Worm (Caenorhabditis elegans) whole organism, L3 larva: ENCODE measurements around the gene zip-2.
A peak's percentile ranks its signal among the peaks of the same experiment; 100 is the strongest.

Source experiments
- ZK546.5 ChIP-seq: sonication (generic microtip); optimal IDR thresholded peaks from 2 replicates; lab custom pipeline; 2017; ENCODE audit warnings: missing biosample characterization, missing genetic modification characterization
- ceh-16 ChIP-seq: sonication (generic microtip); optimal IDR thresholded peaks from 2 replicates; lab custom pipeline; 2017; ENCODE audit warnings: missing biosample characterization, missing genetic modification characterization
- ceh-28 ChIP-seq: fragments of 150-350 bp; optimal IDR thresholded peaks from 2 replicates; lab custom pipeline; 2014; ENCODE audit warnings: missing biosample characterization, missing genetic modification reagents, missing genetic modification characterization
- ceh-9 ChIP-seq: sonication (generic microtip); optimal IDR thresholded peaks from 2 replicates; lab custom pipeline; 2018; ENCODE audit warnings: missing biosample characterization, missing genetic modification characterization
- daf-12 ChIP-seq: fragments of 150-350 bp; optimal IDR thresholded peaks from 2 replicates; lab custom pipeline; 2014; ENCODE audit warnings: missing biosample characterization, missing genetic modification reagents, missing genetic modification characterization
- egl-5 ChIP-seq: fragments of 150-350 bp; optimal IDR thresholded peaks from 2 replicates; lab custom pipeline; 2017; ENCODE audit warnings: missing biosample characterization, missing genetic modification reagents, missing genetic modification characterization, inconsistent platforms
- elt-1 ChIP-seq: fragments of 150-350 bp; optimal IDR thresholded peaks from 2 replicates; lab custom pipeline; 2014; ENCODE audit warnings: missing biosample characterization, missing genetic modification characterization
- elt-2 ChIP-seq: sonication (generic microtip); optimal IDR thresholded peaks from 2 replicates; lab custom pipeline; 2016; ENCODE audit warnings: missing genetic modification reagents, mild to moderate bottlenecking, missing genetic modification characterization, missing compliant biosample characterization
- elt-3 ChIP-seq, 3 experiments: fragments of 150-350 bp in 1 of 3; sonication (generic microtip) in 2 of 3; optimal IDR thresholded peaks; 2 replicates in 2 of 3; 4 replicates in 1 of 3; lab custom pipeline; 2014 to 2017; ENCODE audit warnings: missing biosample characterization in 3 of 3, missing genetic modification characterization in 3 of 3
- eor-1 ChIP-seq, 2 experiments: fragments of 150-350 bp; optimal IDR thresholded peaks; 2 replicates each; lab custom pipeline; 2014 to 2018; ENCODE audit warnings: missing biosample characterization in 2 of 2, missing genetic modification characterization in 2 of 2
- fkh-2 ChIP-seq: fragments of 150-350 bp; optimal IDR thresholded peaks from 2 replicates; lab custom pipeline; 2014; ENCODE audit warnings: missing biosample characterization, missing genetic modification reagents, missing genetic modification characterization
- fos-1 ChIP-seq: fragments of 150-350 bp; optimal IDR thresholded peaks from 2 replicates; lab custom pipeline; 2014; ENCODE audit warnings: missing biosample characterization, missing genetic modification characterization
- lin-15B ChIP-seq: fragments of 150-350 bp; optimal IDR thresholded peaks from 2 replicates; lab custom pipeline; 2014; ENCODE audit warnings: missing biosample characterization, missing genetic modification characterization
- mdl-1 ChIP-seq: fragments of 150-350 bp; optimal IDR thresholded peaks from 2 replicates; lab custom pipeline; 2014; ENCODE audit warnings: missing biosample characterization, missing genetic modification characterization
- mml-1 ChIP-seq: fragments of 150-350 bp; sonication (generic microtip); optimal IDR thresholded peaks from 3 replicates; lab custom pipeline; 2014; ENCODE audit warnings: missing biosample characterization, missing genetic modification characterization
- nfya-1 ChIP-seq: sonication (generic microtip); optimal IDR thresholded peaks from 2 replicates; lab custom pipeline; 2017; ENCODE audit warnings: missing genetic modification characterization, mild to moderate bottlenecking, missing compliant biosample characterization, antibody characterized with exemption, moderate library complexity; ENCODE audit not compliant: insufficient read depth
- nhr-23 ChIP-seq: fragments of 150-350 bp; optimal IDR thresholded peaks from 2 replicates; lab custom pipeline; 2014; ENCODE audit warnings: missing biosample characterization, missing genetic modification reagents, missing genetic modification characterization
- nhr-28 ChIP-seq: fragments of 150-350 bp; optimal IDR thresholded peaks from 2 replicates; lab custom pipeline; 2014; ENCODE audit warnings: missing biosample characterization, missing genetic modification characterization
- nhr-43 ChIP-seq: sonication (generic microtip); optimal IDR thresholded peaks from 2 replicates; lab custom pipeline; 2016; ENCODE audit warnings: mild to moderate bottlenecking, missing genetic modification characterization, missing compliant biosample characterization; ENCODE audit not compliant: poor library complexity, severe bottlenecking
- nhr-67 ChIP-seq: fragments of 150-350 bp; optimal IDR thresholded peaks from 2 replicates; lab custom pipeline; 2014; ENCODE audit warnings: missing biosample characterization, missing genetic modification characterization
- nhr-76 ChIP-seq: fragments of 150-350 bp; sonication (generic microtip); optimal IDR thresholded peaks from 5 replicates; lab custom pipeline; 2014; ENCODE audit warnings: missing biosample characterization, missing genetic modification characterization
- pha-4 ChIP-seq: fragments of 150-350 bp; optimal IDR thresholded peaks from 2 replicates; lab custom pipeline; 2014; ENCODE audit warnings: missing biosample characterization, missing genetic modification reagents, missing genetic modification characterization
- pqm-1 ChIP-seq: fragments of 150-350 bp; optimal IDR thresholded peaks from 2 replicates; lab custom pipeline; 2017; ENCODE audit warnings: missing biosample characterization, missing genetic modification characterization, inconsistent platforms
- sea-2 ChIP-seq: fragments of 150-350 bp; sonication (generic microtip); optimal IDR thresholded peaks from 4 replicates; lab custom pipeline; 2014; ENCODE audit warnings: missing biosample characterization, missing genetic modification reagents, missing genetic modification characterization
- skn-1 ChIP-seq: fragments of 150-350 bp; optimal IDR thresholded peaks from 2 replicates; lab custom pipeline; 2014; ENCODE audit warnings: missing biosample characterization, missing genetic modification characterization
- snpc-4 ChIP-seq: fragments of 150-350 bp; optimal IDR thresholded peaks from 2 replicates; lab custom pipeline; 2014; ENCODE audit warnings: missing biosample characterization, missing genetic modification characterization
- tbx-2 ChIP-seq: sonication (generic microtip); optimal IDR thresholded peaks from 2 replicates; lab custom pipeline; 2016; ENCODE audit warnings: mild to moderate bottlenecking, missing genetic modification characterization, missing compliant biosample characterization
- unc-62 ChIP-seq: fragments of 150-350 bp; sonication (generic microtip); optimal IDR thresholded peaks from 4 replicates; lab custom pipeline; 2014; ENCODE audit warnings: missing biosample characterization, missing genetic modification reagents, missing genetic modification characterization
- ztf-11 ChIP-seq: fragments of 150-350 bp; optimal IDR thresholded peaks from 2 replicates; lab custom pipeline; 2014; ENCODE audit warnings: missing biosample characterization, missing genetic modification characterization

zip-2 gene

ce11 chrIII:835713-836278 is 3.0 kb downstream of the zip-2 start (continued):
- no peak for TF ChIP-seq egl-5
- TF ChIP-seq ceh-16 (tag; lab: Kevin White, UChicago): no peak
- TF ChIP-seq ZK546.5 (tag; lab: Kevin White, UChicago): peak; percentile 45
- no peak for TF ChIP-seq sea-2 (GFP tag; lab: Kevin White, UChicago)
- no peak for TF ChIP-seq fkh-2 (tag; lab: Kevin White, UChicago)
- peak in 2 of 3 experiments; percentile 32 to 38 for TF ChIP-seq elt-3 (tag; optimal IDR thresholded peaks at IDR 0.05; lab: Kevin White, UChicago)
- TF ChIP-seq nhr-43 (tag; lab: Kevin White, UChicago): peak; percentile 92
- peak; percentile 47 for TF ChIP-seq skn-1 (tag; lab: Kevin White, UChicago)

- no peak for TF ChIP-seq mml-1 (tag; lab: Kevin White, UChicago)
- no peak for TF ChIP-seq ztf-11 (tag; lab: Kevin White, UChicago)
- TF ChIP-seq nhr-28 (tag; lab: Kevin White, UChicago): no peak
- no peak for TF ChIP-seq unc-62 (GFP tag; lab: Kevin White, UChicago)
- no peak for TF ChIP-seq nhr-67 (tag; lab: Kevin White, UChicago)
- no peak for TF ChIP-seq nhr-23
- no peak for TF ChIP-seq snpc-4
- no peak for TF ChIP-seq fos-1 (tag; lab: Kevin White, UChicago)
- TF ChIP-seq, all 47 proteins: peak for 0
Observed at ce11 chrIII:839491-839890, 6.7 kb downstream of the zip-2 start, which contains the start of gene dos-3. Gene dos-3 (minus strand): TSS chrIII:839591.

ce11 chrIII:841177-841576 is 8.4 kb downstream of the zip-2 start, which contains the start of gene K02F3.9:
Gene K02F3.9 (minus strand): TSS chrIII:841366.
- no peak for TF ChIP-seq nhr-76 (tag; lab: Kevin White, UChicago)
- no peak for TF ChIP-seq ceh-16 (tag; lab: Kevin White, UChicago)
- no peak for TF ChIP-seq mdl-1
- TF ChIP-seq ztf-11 (tag; lab: Kevin White, UChicago): no peak
- no peak for TF ChIP-seq nhr-43 (tag; lab: Kevin White, UChicago)
- TF ChIP-seq lin-15B (tag; lab: Kevin White, UChicago): no peak
- no peak for TF ChIP-seq unc-62 (GFP tag; lab: Kevin White, UChicago)
- no peak for TF ChIP-seq ceh-28 (tag; lab: Kevin White, UChicago)
- no peak for TF ChIP-seq tbx-2 (tag; lab: Kevin White, UChicago)
- no peak for TF ChIP-seq eor-1 (tag; optimal IDR thresholded peaks at IDR 0.05; lab: Kevin White, UChicago)
- TF ChIP-seq ceh-9 (tag; lab: Kevin White, UChicago): no peak
- TF ChIP-seq nhr-67 (tag; lab: Kevin White, UChicago): no peak
- no peak for TF ChIP-seq elt-1 (tag; lab: Kevin White, UChicago)
- TF ChIP-seq fos-1 (tag; lab: Kevin White, UChicago): no peak
- no peak for TF ChIP-seq nfya-1

- no peak for TF ChIP-seq ztf-11 (tag; lab: Kevin White, UChicago)
Observed at ce11 chrIII:842630-843029, 9.8 kb downstream of the zip-2 start, which contains the start of gene far-8. Gene far-8 (plus strand): TSS chrIII:842930.

ce11 chrIII:843999-844398 is 11.2 kb downstream of the zip-2 start:
- TF ChIP-seq snpc-4 (peak; percentile 24), pqm-1 (tag; lab: Kevin White, UChicago) (peak; percentile 37), elt-2 (peak; percentile 16), pha-4 (tag; lab: Kevin White, UChicago) (peak; percentile 62), mml-1 (tag; lab: Kevin White, UChicago) (peak; percentile 88), nfya-1 (peak; percentile 57), nhr-43 (tag; lab: Kevin White, UChicago) (peak; percentile 43), elt-3 (tag; optimal IDR thresholded peaks at IDR 0.05; lab: Kevin White, UChicago) (no peak), lin-15B (tag; lab: Kevin White, UChicago) (peak; percentile 27), fos-1 (tag; lab: Kevin White, UChicago) (no peak)
- TF ChIP-seq, all 47 proteins: peak for 8

ce11 chrIII:844577-844976 is 11.8 kb downstream of the zip-2 start:
- TF ChIP-seq pha-4 (tag; lab: Kevin White, UChicago): peak; percentile 51
- TF ChIP-seq daf-12 (tag; lab: Kevin White, UChicago): no peak
